Worm (Caenorhabditis elegans) whole organism, young adult: ENCODE data around the gene H12D21.10.

Source experiments
- B0336.3 ChIP-seq: fragments of 200-800 bp; sonication (Bioruptor generic); IDR thresholded peaks from 2 replicates; pipeline ENCODE4 v1.3.6; 2022; ENCODE audit warnings: missing genetic modification characterization, missing compliant biosample characterization
- C17E4.6 ChIP-seq: fragments of 200-800 bp; sonication (Bioruptor generic); IDR thresholded peaks from 2 replicates; pipeline ENCODE4 v1.3.6; 2022; ENCODE audit warnings: missing genetic modification reagents, missing genetic modification characterization, missing compliant biosample characterization
- F23B12.7 ChIP-seq: sonication (generic microtip); optimal IDR thresholded peaks from 2 replicates; lab custom pipeline; 2017; ENCODE audit warnings: missing genetic modification characterization, mild to moderate bottlenecking, missing compliant biosample characterization, antibody characterized with exemption, moderate library complexity; ENCODE audit not compliant: insufficient read depth
- F55B11.4 ChIP-seq: sonication (generic microtip); optimal IDR thresholded peaks from 2 replicates; lab custom pipeline; 2016; ENCODE audit warnings: missing compliant biosample characterization, missing genetic modification characterization, borderline replicate concordance; ENCODE audit not compliant: insufficient read depth
- Y95B8A.8 ChIP-seq: fragments of 200-800 bp; sonication (Bioruptor generic); IDR thresholded peaks from 2 replicates; pipeline ENCODE4 v1.3.6; 2022; ENCODE audit warnings: missing genetic modification reagents, missing genetic modification characterization, missing compliant biosample characterization
- cebp-1 ChIP-seq, 2 experiments: fragments of 200-800 bp in 1 of 2; sonication (Bioruptor generic) in 1 of 2; sonication (generic microtip) in 1 of 2; IDR thresholded peaks in 1 of 2; optimal IDR thresholded peaks in 1 of 2; 2 replicates each; pipeline versions ENCODE4 v1.3.6 to Lab custom; 2017 to 2022; ENCODE audit warnings: missing compliant biosample characterization in 2 of 2, missing genetic modification characterization in 2 of 2, mild to moderate bottlenecking in 1 of 2, missing genetic modification reagents in 1 of 2, moderate library complexity in 1 of 2
- chd-7 ChIP-seq: sonication (generic microtip); optimal IDR thresholded peaks from 2 replicates; lab custom pipeline; 2016; ENCODE audit warnings: mild to moderate bottlenecking, missing genetic modification characterization, moderate library complexity, missing compliant biosample characterization
- ekl-4 ChIP-seq: fragments of 200-800 bp; sonication (Bioruptor generic); IDR thresholded peaks from 2 replicates; pipeline ENCODE4 v1.3.6; 2022; ENCODE audit warnings: missing genetic modification reagents, missing genetic modification characterization, missing compliant biosample characterization
- hlh-12 ChIP-seq: sonication (generic microtip); optimal IDR thresholded peaks from 2 replicates; lab custom pipeline; 2016; ENCODE audit warnings: missing genetic modification characterization, missing compliant biosample characterization
- lag-1 ChIP-seq: fragments of 200-800 bp; sonication (Bioruptor generic); IDR thresholded peaks from 2 replicates; pipeline ENCODE4 v1.3.6; 2022; ENCODE audit warnings: missing genetic modification reagents, missing genetic modification characterization, missing compliant biosample characterization
- mes-4 ChIP-seq: sonication (generic microtip); optimal IDR thresholded peaks from 2 replicates; lab custom pipeline; 2016; ENCODE audit warnings: missing genotype, missing genetic modification characterization, missing compliant biosample characterization
- repo-1 ChIP-seq: sonication (generic microtip); optimal IDR thresholded peaks from 2 replicates; lab custom pipeline; 2017; ENCODE audit warnings: mild to moderate bottlenecking, missing genetic modification characterization, missing compliant biosample characterization
- snpc-1.1 ChIP-seq: sonication (generic microtip); optimal IDR thresholded peaks from 2 replicates; lab custom pipeline; 2017; ENCODE audit warnings: missing genetic modification characterization, mild to moderate bottlenecking, missing compliant biosample characterization, antibody characterized with exemption, moderate library complexity, missing genotype, missing genetic modification reagents; ENCODE audit not compliant: insufficient read depth
- zim-3 ChIP-seq: sonication (generic microtip); optimal IDR thresholded peaks from 2 replicates; lab custom pipeline; 2017; ENCODE audit warnings: mild to moderate bottlenecking, missing genetic modification characterization, moderate library complexity, missing compliant biosample characterization
- ztf-3 ChIP-seq: fragments of 200-800 bp; sonication (Bioruptor generic); optimal IDR thresholded peaks from 2 replicates; lab custom pipeline; 2018; ENCODE audit warnings: mild to moderate bottlenecking, missing genetic modification characterization, missing compliant biosample characterization

Gene H12D21.10

DNA sequence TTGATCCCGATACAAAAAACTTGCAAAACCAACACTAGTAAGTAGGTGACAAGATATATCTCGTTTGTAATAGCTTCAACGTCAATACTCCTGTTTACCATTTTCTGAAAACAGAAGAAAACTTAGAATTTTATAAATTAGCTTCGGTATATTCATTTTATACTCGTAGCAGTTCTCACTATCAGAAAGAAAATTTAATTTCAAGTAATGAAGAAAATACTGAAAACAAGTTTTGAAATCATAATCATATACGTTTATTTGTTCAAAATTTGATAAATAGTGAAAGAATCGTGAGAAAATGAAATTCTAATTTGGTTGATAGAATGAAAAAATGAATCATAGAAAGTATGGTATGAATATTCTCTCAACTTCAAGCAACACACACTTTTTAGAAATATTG is 55.0 kb downstream of the H12D21.10 start, which contains the start of gene C30G7.5 (continued):
- TF ChIP-seq snpc-1.1 (tag; lab: Kevin White, UChicago) (no peak), ztf-3 (GFP tag; lab: Kevin White, UChicago) (no peak)

DNA sequence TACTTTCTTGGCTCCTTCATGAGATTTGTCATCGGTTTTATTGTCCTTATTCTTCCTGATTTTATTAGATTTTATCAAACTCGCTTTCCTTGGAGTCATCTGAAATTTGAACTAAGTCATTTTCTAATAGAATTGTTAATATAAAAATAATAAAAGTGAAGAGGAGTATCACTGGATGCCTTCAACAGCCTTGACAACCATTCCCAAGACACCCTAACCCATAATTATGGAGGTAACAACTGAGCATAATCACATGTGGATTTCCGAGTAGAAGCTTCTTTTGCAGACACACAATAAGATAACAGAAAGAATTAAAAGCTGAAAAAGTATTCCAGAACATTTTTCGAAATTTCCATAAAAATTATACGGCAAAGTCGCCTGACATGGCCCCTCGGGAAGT is 56.1 kb downstream of the H12D21.10 start, which contains the start of gene F02D8.9:
F02D8.9 (minus strand) TSS at position 101 of the 400 bp plus-strand sequence.
- TF ChIP-seq mes-4 (tag; lab: Kevin White, UChicago), result no peak
- TF ChIP-seq C17E4.6 (GFP tag; lab: Robert Waterston, UW), result no peak
- no peak for TF ChIP-seq hlh-12 (tag; lab: Kevin White, UChicago)
- no peak for TF ChIP-seq cebp-1 (GFP tag; IDR thresholded peaks at IDR 0.05; lab: Robert Waterston, UW)
- no peak for TF ChIP-seq cebp-1 (tag; optimal IDR thresholded peaks at IDR 0.05; lab: Kevin White, UChicago)
- TF ChIP-seq ekl-4, result no peak
- TF ChIP-seq repo-1 (tag; lab: Kevin White, UChicago), result no peak
- TF ChIP-seq Y95B8A.8 (GFP tag; lab: Robert Waterston, UW), result no peak
- TF ChIP-seq F55B11.4 (tag; lab: Kevin White, UChicago), result no peak
- no peak for TF ChIP-seq lag-1
- TF ChIP-seq F23B12.7 (tag; lab: Kevin White, UChicago), result no peak
- no peak for TF ChIP-seq B0336.3 (GFP tag; lab: Robert Waterston, UW)
- no peak for TF ChIP-seq zim-3 (tag; lab: Kevin White, UChicago)
- TF ChIP-seq chd-7, result no peak
